Fruit fly (Drosophila melanogaster): ENCODE measurements around the gene CG14316.

CG14316 gene

dm6 chr3R:18117525-18117924, 34.4 kb upstream of the CG14316 start:
- TF ChIP-seq dac (GFP tag; optimal IDR thresholded peaks at IDR 0.05): no peak
- TF ChIP-seq salr (GFP tag; optimal IDR thresholded peaks at IDR 0.05): no peak
- TF ChIP-seq Lpt (GFP tag; optimal IDR thresholded peaks at IDR 0.05): no peak
- TF ChIP-seq dsx (GFP tag; optimal IDR thresholded peaks at IDR 0.05; ENCODE audit: poor library complexity, severe bottlenecking): no peak
- no peak for TF ChIP-seq lz (GFP tag; optimal IDR thresholded peaks at IDR 0.05)
- TF ChIP-seq topi (GFP tag; optimal IDR thresholded peaks at IDR 0.05): no peak
- no peak for TF ChIP-seq eg (GFP tag; IDR thresholded peaks at IDR 0.05)

DNA sequence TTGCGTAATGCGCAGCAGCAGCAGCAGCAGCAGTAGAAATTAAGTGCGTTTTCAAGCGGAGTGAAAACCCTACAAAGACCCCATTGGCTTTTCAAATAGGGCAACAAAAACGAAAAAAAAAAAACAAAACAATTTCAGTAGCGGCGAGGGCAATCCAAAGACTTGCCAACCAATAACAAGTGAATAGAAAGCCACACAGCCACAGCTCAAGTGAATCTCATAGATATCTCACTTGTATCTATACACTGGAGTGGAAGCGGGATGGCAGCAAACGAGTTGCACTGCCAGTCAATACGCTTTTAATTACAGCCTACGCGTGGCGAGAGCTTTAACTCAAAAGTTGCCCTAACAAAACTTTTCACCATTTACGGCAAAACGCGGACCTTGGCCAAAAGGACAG, 33.7 kb upstream of the CG14316 start:
- TF ChIP-seq Smox (GFP tag; optimal IDR thresholded peaks at IDR 0.05): no peak
- no peak for TF ChIP-seq net (GFP tag; optimal IDR thresholded peaks at IDR 0.05)
- no peak for TF ChIP-seq CG6163 (GFP tag; IDR thresholded peaks at IDR 0.05)
- no peak for TF ChIP-seq CG11294 (GFP tag; IDR thresholded peaks at IDR 0.05)
- TF ChIP-seq CG34406 (GFP tag; optimal IDR thresholded peaks at IDR 0.05): no peak
- no peak for TF ChIP-seq Sox102F (GFP tag; optimal IDR thresholded peaks at IDR 0.05)
- no peak for TF ChIP-seq Lpt (GFP tag; optimal IDR thresholded peaks at IDR 0.05)
- TF ChIP-seq Eip78C (GFP tag): no peak
- TF ChIP-seq Met (GFP tag; optimal IDR thresholded peaks at IDR 0.05): no peak
- TF ChIP-seq spab (GFP tag; optimal IDR thresholded peaks at IDR 0.05): no peak
- no peak for TF ChIP-seq Sox15 (GFP tag; optimal IDR thresholded peaks at IDR 0.05)
- no peak for TF ChIP-seq Hr4 (GFP tag; optimal IDR thresholded peaks at IDR 0.05)
- TF ChIP-seq CG3919 (GFP tag; optimal IDR thresholded peaks at IDR 0.05): no peak
- TF ChIP-seq CG6276 (GFP tag; optimal IDR thresholded peaks at IDR 0.05): no peak
- no peak for TF ChIP-seq CG9139 (GFP tag; optimal IDR thresholded peaks at IDR 0.05)
- TF ChIP-seq CG10669 (GFP tag; optimal IDR thresholded peaks at IDR 0.05): no peak
- no peak for TF ChIP-seq dac (GFP tag; optimal IDR thresholded peaks at IDR 0.05)

DNA sequence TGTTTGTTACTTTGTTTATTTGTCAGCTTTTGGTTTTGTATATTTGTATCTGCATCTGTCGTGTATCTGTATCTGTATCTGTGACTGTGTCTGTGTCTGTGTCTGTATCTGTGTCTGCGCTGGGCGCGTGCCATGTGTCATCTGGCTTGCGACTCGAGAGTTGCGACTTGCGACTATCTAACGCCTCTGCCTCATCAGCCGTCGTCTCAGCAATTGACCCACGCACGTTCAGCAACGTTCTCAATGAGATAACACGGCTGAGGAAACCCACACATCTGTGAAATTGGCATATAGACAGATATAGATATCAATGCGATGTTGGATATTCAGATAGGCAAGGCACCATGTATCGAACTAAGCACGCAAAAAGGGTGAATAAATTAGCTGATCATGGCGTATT, 33.2 kb upstream of the CG14316 start:
- TF ChIP-seq Lpt (GFP tag; optimal IDR thresholded peaks at IDR 0.05) (no peak), Eip93F (GFP tag; optimal IDR thresholded peaks at IDR 0.05) (no peak), CG32006 (GFP tag; optimal IDR thresholded peaks at IDR 0.05) (no peak), CG15336 (GFP tag; IDR thresholded peaks at IDR 0.05) (no peak), Ets96B (tag; optimal IDR thresholded peaks at IDR 0.05) (no peak), spab (GFP tag; optimal IDR thresholded peaks at IDR 0.05) (no peak), CG4318 (GFP tag; optimal IDR thresholded peaks at IDR 0.05) (no peak), CG34406 (GFP tag; optimal IDR thresholded peaks at IDR 0.05) (no peak)

dm6 chr3R:18121385-18122151, 30.4 kb upstream of the CG14316 start:
- TF ChIP-seq Eip75B (GFP tag; optimal IDR thresholded peaks at IDR 0.05) (peak; percentile 20), vri (GFP tag; optimal IDR thresholded peaks at IDR 0.05) (no peak), Lpt (GFP tag; optimal IDR thresholded peaks at IDR 0.05) (peak; percentile 14), dac (GFP tag; optimal IDR thresholded peaks at IDR 0.05) (no peak), Eip78C (GFP tag) (peak; percentile 70), CG1621 (tag; optimal IDR thresholded peaks at IDR 0.05) (peak; percentile 12), CG6163 (GFP tag; IDR thresholded peaks at IDR 0.05) (peak; percentile 37; the same call in 2 of the 3 replicates), esn (GFP tag; optimal IDR thresholded peaks at IDR 0.05) (peak; percentile 20), lz (GFP tag; optimal IDR thresholded peaks at IDR 0.05) (no peak), eg (GFP tag; IDR thresholded peaks at IDR 0.05) (peak; percentile 29; the same call in 1 of the 3 replicates)

dm6 chr3R:18125023-18125630, 26.8 kb upstream of the CG14316 start:
- TF ChIP-seq OdsH (GFP tag; optimal IDR thresholded peaks at IDR 0.05): peak; percentile 86
- TF ChIP-seq CG8632 (GFP tag; optimal IDR thresholded peaks at IDR 0.05): peak; percentile 66
- peak; percentile 82 for TF ChIP-seq Eip75B (GFP tag; optimal IDR thresholded peaks at IDR 0.05)
- peak; percentile 76 to 94 for TF ChIP-seq ss (GFP tag; optimal IDR thresholded peaks at IDR 0.05)
- TF ChIP-seq Sox102F (GFP tag; optimal IDR thresholded peaks at IDR 0.05): peak; percentile 62
- TF ChIP-seq salr (GFP tag; optimal IDR thresholded peaks at IDR 0.05): peak; percentile 54 to 73
- peak; percentile 80 for TF ChIP-seq pdm3 (GFP tag; optimal IDR thresholded peaks at IDR 0.05)
- TF ChIP-seq dsx (GFP tag; optimal IDR thresholded peaks at IDR 0.05; ENCODE audit: poor library complexity, severe bottlenecking): peak; percentile 90
- TF ChIP-seq CG11762 (GFP tag; optimal IDR thresholded peaks at IDR 0.05; ENCODE audit: insufficient read depth): peak; percentile 64
- TF ChIP-seq Ets21C (GFP tag; optimal IDR thresholded peaks at IDR 0.05): peak; percentile 72
- peak; percentile 81 for TF ChIP-seq CG15336 (GFP tag; IDR thresholded peaks at IDR 0.05)
- peak; percentile 81 for TF ChIP-seq CG6808 (GFP tag; optimal IDR thresholded peaks at IDR 0.05)
- TF ChIP-seq CG16779 (tag; optimal IDR thresholded peaks at IDR 0.05): peak; percentile 47
- TF ChIP-seq Hr4 (GFP tag; optimal IDR thresholded peaks at IDR 0.05): peak; percentile 81
- TF ChIP-seq Met (GFP tag; optimal IDR thresholded peaks at IDR 0.05): peak; percentile 83
- TF ChIP-seq CG9139 (GFP tag; optimal IDR thresholded peaks at IDR 0.05): peak; percentile 67
- TF ChIP-seq CG6276 (GFP tag; optimal IDR thresholded peaks at IDR 0.05): peak; percentile 70
- TF ChIP-seq Gug (GFP tag; IDR thresholded peaks at IDR 0.05): peak; percentile 85
